Worm (Caenorhabditis elegans): ENCODE results near the gene nhr-67.

nhr-67 gene

DNA sequence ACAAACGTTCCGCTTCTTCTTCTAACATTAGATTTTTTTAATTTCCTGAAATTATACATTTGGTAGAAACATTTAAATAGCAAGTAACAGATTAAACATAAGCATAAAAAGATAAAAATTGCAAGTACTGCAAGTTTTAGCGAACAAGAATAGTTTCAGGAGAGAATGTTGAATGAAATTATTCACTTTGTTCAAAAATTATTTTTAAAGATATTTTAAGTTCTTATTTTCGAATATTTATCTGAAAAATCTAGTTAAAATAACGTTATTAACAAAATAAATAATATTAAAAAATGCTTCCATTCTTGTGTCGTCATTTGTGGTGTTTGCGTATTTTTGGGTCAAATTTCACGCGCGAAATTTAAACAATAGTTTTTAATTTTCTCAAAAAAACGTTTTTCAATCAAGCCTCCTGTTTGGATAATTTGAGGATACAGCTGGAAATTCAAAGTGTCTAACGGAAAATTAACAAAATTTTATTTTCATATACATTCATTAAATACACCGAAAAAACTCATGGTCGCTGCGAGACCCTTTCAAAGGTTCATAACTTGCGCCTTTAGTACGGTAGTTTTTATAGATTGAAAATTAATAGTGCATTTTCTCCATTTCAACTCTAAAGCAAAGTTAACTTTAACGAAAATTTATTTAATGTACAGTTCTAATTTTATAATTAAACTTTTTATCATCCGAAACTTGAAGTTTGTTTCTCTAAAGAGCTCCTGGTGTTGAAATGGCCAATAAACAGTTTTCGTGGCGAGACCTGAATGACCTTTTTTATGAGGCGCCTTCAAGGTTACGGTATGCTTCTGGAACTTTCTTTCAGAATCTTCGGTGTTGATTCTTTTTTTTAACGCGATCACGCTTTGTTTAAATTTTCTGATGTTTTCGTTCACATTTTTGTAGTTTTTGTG is 27.0 kb upstream of the nhr-67 start, which contains the start of gene skih-2 (continued):
- TF ChIP-seq ceh-28 (tag; optimal IDR thresholded peaks at IDR 0.05) (no peak), fos-1 (tag; optimal IDR thresholded peaks at IDR 0.05) (no peak), sea-2 (GFP tag; optimal IDR thresholded peaks at IDR 0.05) (no peak), nhr-77 (tag; optimal IDR thresholded peaks at IDR 0.05) (no peak), lin-39 (tag; optimal IDR thresholded peaks at IDR 0.05) (no peak)

DNA sequence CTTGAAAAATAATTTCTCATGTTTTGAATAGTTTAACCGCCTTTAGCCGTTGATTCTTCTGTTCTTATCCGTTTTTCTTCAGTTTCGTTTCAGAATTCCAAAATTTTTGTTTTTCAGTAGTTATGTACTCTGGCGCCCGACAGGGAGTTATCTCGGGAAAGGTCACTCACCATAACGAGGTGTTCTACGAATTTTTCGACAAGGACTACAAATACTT is 26.4 kb upstream of the nhr-67 start, which contains the start of gene F01G4.4:
F01G4.4 (plus strand) TSS at position 118 of the 217 bp plus-strand sequence.
- no peak for TF ChIP-seq zag-1 (tag; optimal IDR thresholded peaks at IDR 0.05)
- TF ChIP-seq lsy-12 (tag; optimal IDR thresholded peaks at IDR 0.05), result no peak
- no peak for TF ChIP-seq fos-1 (tag; optimal IDR thresholded peaks at IDR 0.05)
- TF ChIP-seq ceh-16 (tag; optimal IDR thresholded peaks at IDR 0.05), result no peak
- TF ChIP-seq hmg-11 (tag; optimal IDR thresholded peaks at IDR 0.05), result no peak
- TF ChIP-seq tbx-2 (tag; optimal IDR thresholded peaks at IDR 0.05), result no peak
- no peak for TF ChIP-seq nhr-25 (tag; optimal IDR thresholded peaks at IDR 0.05)
- TF ChIP-seq snpc-4 (tag; optimal IDR thresholded peaks at IDR 0.05), result no peak
- TF ChIP-seq nhr-12 (tag; optimal IDR thresholded peaks at IDR 0.05), result no peak
- no peak for TF ChIP-seq unc-39 (tag; optimal IDR thresholded peaks at IDR 0.05)

DNA sequence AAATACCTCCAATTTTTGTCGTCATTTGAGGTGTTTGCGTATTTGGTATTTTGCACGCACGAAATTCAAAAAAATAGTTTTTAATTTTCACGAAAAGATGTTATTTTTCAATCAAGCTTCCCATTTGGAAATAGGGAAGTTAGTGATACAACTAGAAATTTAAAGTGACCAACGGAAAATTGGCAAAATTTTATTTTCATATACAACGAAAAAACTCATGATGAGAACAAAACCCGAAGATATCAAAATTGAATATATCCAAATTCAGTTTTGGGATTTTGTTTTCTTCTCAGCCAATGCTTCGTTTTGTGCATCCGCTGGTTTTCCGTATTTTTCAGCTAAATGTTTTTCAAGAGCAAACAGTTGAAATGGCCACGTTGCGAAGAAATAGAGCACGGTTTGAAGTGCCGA is 23.6 kb upstream of the nhr-67 start:
- TF ChIP-seq ztf-4 (tag; optimal IDR thresholded peaks at IDR 0.05) (no peak), lin-39 (tag; optimal IDR thresholded peaks at IDR 0.05) (no peak), unc-62 (GFP tag; optimal IDR thresholded peaks at IDR 0.05) (no peak), nhr-12 (tag; optimal IDR thresholded peaks at IDR 0.05) (no peak), nhr-11 (tag; optimal IDR thresholded peaks at IDR 0.05) (no peak), nhr-28 (tag; optimal IDR thresholded peaks at IDR 0.05) (no peak), ceh-82 (tag; optimal IDR thresholded peaks at IDR 0.05) (no peak), elt-1 (tag; optimal IDR thresholded peaks at IDR 0.05) (no peak), nhr-77 (tag; optimal IDR thresholded peaks at IDR 0.05) (no peak), tbx-2 (tag; optimal IDR thresholded peaks at IDR 0.05) (no peak), mdl-1 (tag; optimal IDR thresholded peaks at IDR 0.05) (no peak), nfya-1 (tag; optimal IDR thresholded peaks at IDR 0.05; ENCODE audit: insufficient read depth) (no peak)

DNA sequence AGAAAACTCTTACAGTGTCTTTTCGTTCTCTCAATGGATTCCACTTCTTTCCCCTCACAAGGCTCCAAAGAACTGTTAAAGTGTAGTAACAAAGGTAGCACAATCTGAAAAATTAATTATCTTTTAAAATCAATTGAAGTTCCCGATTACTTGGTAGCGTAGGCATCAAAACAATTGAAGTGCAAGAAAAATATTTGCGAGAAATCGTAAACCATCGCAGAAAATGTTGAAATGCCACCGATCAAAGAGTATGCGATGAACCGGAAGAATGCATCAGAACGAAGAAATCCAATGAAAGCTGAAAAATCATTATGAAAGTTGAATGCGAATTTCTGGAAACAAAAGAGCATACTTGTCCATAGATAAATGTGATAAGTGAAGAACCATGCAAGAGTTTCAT is 23.1 kb upstream of the nhr-67 start:
- no peak for TF ChIP-seq pqm-1 (tag; optimal IDR thresholded peaks at IDR 0.05)
- TF ChIP-seq fos-1 (tag; optimal IDR thresholded peaks at IDR 0.05), result no peak
- no peak for TF ChIP-seq nhr-25 (tag; optimal IDR thresholded peaks at IDR 0.05)
- TF ChIP-seq egl-5 (tag; optimal IDR thresholded peaks at IDR 0.05), result no peak
- TF ChIP-seq elt-3 (tag; optimal IDR thresholded peaks at IDR 0.05), result no peak
- TF ChIP-seq jun-1 (tag; optimal IDR thresholded peaks at IDR 0.05), result no peak
- TF ChIP-seq ama-1 (optimal IDR thresholded peaks at IDR 0.05), result no peak
- TF ChIP-seq nhr-12 (tag; optimal IDR thresholded peaks at IDR 0.05), result no peak
- TF ChIP-seq ztf-4 (tag; optimal IDR thresholded peaks at IDR 0.05), result no peak
- no peak for TF ChIP-seq fkh-10 (GFP tag; optimal IDR thresholded peaks at IDR 0.05)
- no peak for TF ChIP-seq lin-39 (tag; optimal IDR thresholded peaks at IDR 0.05)
- no peak for TF ChIP-seq snpc-4 (tag; optimal IDR thresholded peaks at IDR 0.05)
- no peak for TF ChIP-seq elt-2 (tag; optimal IDR thresholded peaks at IDR 0.05)
- TF ChIP-seq unc-62 (GFP tag; optimal IDR thresholded peaks at IDR 0.05), result no peak
- TF ChIP-seq zag-1 (tag; optimal IDR thresholded peaks at IDR 0.05), result no peak
- TF ChIP-seq elt-1 (tag; optimal IDR thresholded peaks at IDR 0.05), result no peak
- no peak for TF ChIP-seq lsy-12 (tag; optimal IDR thresholded peaks at IDR 0.05)
- TF ChIP-seq fkh-2 (tag; optimal IDR thresholded peaks at IDR 0.05), result no peak
- no peak for TF ChIP-seq tbx-2 (tag; optimal IDR thresholded peaks at IDR 0.05)

DNA sequence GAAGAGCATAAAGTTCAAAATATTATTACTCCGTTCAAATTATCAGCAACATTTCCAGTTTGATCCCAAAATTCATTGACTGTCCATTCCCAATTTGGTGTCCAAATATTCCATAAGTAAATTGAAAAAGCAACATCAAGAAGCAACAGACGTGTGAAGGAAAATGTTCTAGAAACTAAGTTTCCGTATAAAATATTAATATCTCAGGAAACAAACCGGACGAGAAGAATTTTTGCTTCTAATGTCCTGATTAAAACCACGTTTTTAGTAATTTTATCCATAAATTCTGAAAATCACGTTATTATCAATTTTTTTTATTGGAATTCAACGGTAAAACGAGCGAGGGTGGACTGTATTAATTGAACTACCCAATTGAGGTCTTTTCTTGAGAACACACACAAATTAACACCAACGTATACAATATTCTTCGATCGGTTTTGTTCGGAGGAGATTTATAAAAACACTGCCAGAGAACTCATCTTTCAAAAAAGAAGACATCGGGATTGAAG is 22.5 kb upstream of the nhr-67 start, which contains the start of gene pigq-1:
pigq-1 (minus strand) TSS at position 286 of the 509 bp plus-strand sequence.
- TF ChIP-seq aly-2 (tag; optimal IDR thresholded peaks at IDR 0.05) (peak; percentile 20), elt-3 (tag; optimal IDR thresholded peaks at IDR 0.05) (no peak), fkh-2 (tag; optimal IDR thresholded peaks at IDR 0.05) (no peak), ceh-16 (tag; optimal IDR thresholded peaks at IDR 0.05) (peak; percentile 10), nhr-237 (tag; optimal IDR thresholded peaks at IDR 0.05) (no peak), nhr-11 (tag; optimal IDR thresholded peaks at IDR 0.05) (no peak), lin-39 (tag; optimal IDR thresholded peaks at IDR 0.05) (no peak), fos-1 (tag; optimal IDR thresholded peaks at IDR 0.05) (no peak), mdl-1 (tag; optimal IDR thresholded peaks at IDR 0.05) (no peak), ceh-82 (tag; optimal IDR thresholded peaks at IDR 0.05) (no peak), skn-1 (tag; optimal IDR thresholded peaks at IDR 0.05) (no peak), ZK546.5 (tag; optimal IDR thresholded peaks at IDR 0.05) (peak; percentile 46), ztf-4 (tag; optimal IDR thresholded peaks at IDR 0.05) (no peak), tbx-2 (tag; optimal IDR thresholded peaks at IDR 0.05) (peak; percentile 49), egl-5 (tag; optimal IDR thresholded peaks at IDR 0.05) (no peak), lsy-12 (tag; optimal IDR thresholded peaks at IDR 0.05) (peak; percentile 65), zag-1 (tag; optimal IDR thresholded peaks at IDR 0.05) (peak; percentile 62), pha-4 (tag; optimal IDR thresholded peaks at IDR 0.05) (peak; percentile 25), R02D3.7 (tag; optimal IDR thresholded peaks at IDR 0.05) (peak; percentile 49), jun-1 (tag; optimal IDR thresholded peaks at IDR 0.05) (no peak), lin-15B (tag; optimal IDR thresholded peaks at IDR 0.05) (no peak), elt-2 (tag; optimal IDR thresholded peaks at IDR 0.05) (peak; percentile 19), nhr-43 (tag; optimal IDR thresholded peaks at IDR 0.05; ENCODE audit: poor library complexity, severe bottlenecking) (peak; percentile 67), nhr-23 (tag; optimal IDR thresholded peaks at IDR 0.05) (peak; percentile 16), nfya-1 (tag; optimal IDR thresholded peaks at IDR 0.05; ENCODE audit: insufficient read depth) (no peak), ceh-28 (tag; optimal IDR thresholded peaks at IDR 0.05) (peak; percentile 16), ceh-9 (tag; optimal IDR thresholded peaks at IDR 0.05) (no peak), nhr-12 (tag; optimal IDR thresholded peaks at IDR 0.05) (peak; percentile 17), elt-1 (tag; optimal IDR thresholded peaks at IDR 0.05) (peak; percentile 17)
